Fruit fly (Drosophila melanogaster) whole organism, embryonic: ENCODE measurements around the gene CG10337.

Source experiments
- Antp ChIP-seq: fragments of 200-800 bp; sonication (Bioruptor generic); optimal IDR thresholded peaks from 3 replicates; lab custom pipeline; 2016; ENCODE audit warnings: missing biosample characterization, missing genetic modification characterization
- Bdp1 ChIP-seq: fragments of 200-800 bp; sonication (Bioruptor generic); optimal IDR thresholded peaks from 3 replicates; lab custom pipeline; 2016; ENCODE audit warnings: missing biosample characterization, missing genetic modification characterization
- CG10654 ChIP-seq: fragments of 200-800 bp; sonication (Bioruptor generic); optimal IDR thresholded peaks from 2 replicates; lab custom pipeline; 2016; ENCODE audit warnings: missing biosample characterization, missing genetic modification characterization
- CG12659 ChIP-seq: fragments of 200-800 bp; sonication (Bioruptor generic); optimal IDR thresholded peaks from 3 replicates; lab custom pipeline; 2017; ENCODE audit warnings: mild to moderate bottlenecking, missing biosample characterization, missing genetic modification reagents, missing genetic modification characterization
- CG14014 ChIP-seq: fragments of 200-800 bp; sonication (Bioruptor generic); IDR thresholded peaks from 2 replicates; pipeline ENCODE4 v1.3.6; 2022; ENCODE audit warnings: missing biosample characterization, missing genetic modification characterization
- CG17186 ChIP-seq: fragments of 200-800 bp; sonication (Bioruptor generic); optimal IDR thresholded peaks from 3 replicates; lab custom pipeline; 2017; ENCODE audit warnings: missing biosample characterization, missing genetic modification reagents, missing genetic modification characterization
- CG18476 ChIP-seq: fragments of 200-800 bp; sonication (Bioruptor generic); optimal IDR thresholded peaks from 2 replicates; lab custom pipeline; 2016; ENCODE audit warnings: missing biosample characterization, mild to moderate bottlenecking, missing genetic modification characterization
- CG3065 ChIP-seq: fragments of 200-800 bp; sonication (Bioruptor generic); optimal IDR thresholded peaks from 2 replicates; lab custom pipeline; 2016; ENCODE audit warnings: missing biosample characterization, missing genetic modification characterization
- CG32532 ChIP-seq: fragments of 200-800 bp; sonication (Bioruptor generic); IDR thresholded peaks from 2 replicates; pipeline ENCODE4 v1.3.6; 2022; ENCODE audit warnings: missing biosample characterization, missing genetic modification characterization
- CG4328 ChIP-seq: fragments of 200-800 bp; sonication (Bioruptor generic); optimal IDR thresholded peaks from 3 replicates; lab custom pipeline; 2017; ENCODE audit warnings: missing biosample characterization, missing genetic modification reagents, missing genetic modification characterization
- CG5180 ChIP-seq: fragments of 200-800 bp; sonication (Bioruptor generic); optimal IDR thresholded peaks from 3 replicates; lab custom pipeline; 2017; ENCODE audit warnings: missing biosample characterization, missing genetic modification characterization, mild to moderate bottlenecking, moderate library complexity, missing genetic modification reagents
- CG5245 ChIP-seq: fragments of 200-800 bp; sonication (Bioruptor generic); optimal IDR thresholded peaks from 3 replicates; lab custom pipeline; 2016; ENCODE audit warnings: missing biosample characterization, missing genetic modification characterization
- CG7372 ChIP-seq: fragments of 200-800 bp; sonication (Bioruptor generic); IDR thresholded peaks from 2 replicates; pipeline ENCODE4 v1.3.6; 2022; ENCODE audit warnings: missing biosample characterization, missing genetic modification characterization
- CG7786 ChIP-seq: fragments of 200-800 bp; sonication (Bioruptor generic); optimal IDR thresholded peaks from 2 replicates; lab custom pipeline; 2016; ENCODE audit warnings: missing biosample characterization, missing genetic modification characterization
- CG7928 ChIP-seq: fragments of 200-800 bp; sonication (Bioruptor generic); optimal IDR thresholded peaks from 2 replicates; lab custom pipeline; 2017; ENCODE audit warnings: missing biosample characterization, mild to moderate bottlenecking, missing genetic modification characterization
- CG8944 ChIP-seq: fragments of 200-800 bp; sonication (Bioruptor generic); optimal IDR thresholded peaks from 3 replicates; lab custom pipeline; 2016; ENCODE audit warnings: missing biosample characterization, missing genetic modification characterization
- CG9876 ChIP-seq: fragments of 200-800 bp; sonication (Bioruptor generic); optimal IDR thresholded peaks from 2 replicates; lab custom pipeline; 2016; ENCODE audit warnings: missing biosample characterization, missing genetic modification characterization
- Chrac-16 ChIP-seq: fragments of 200-800 bp; sonication (Bioruptor generic); optimal IDR thresholded peaks from 3 replicates; lab custom pipeline; 2016; ENCODE audit warnings: missing biosample characterization, missing genetic modification characterization
- Dfd ChIP-seq, 2 experiments: fragments of >200 bp; optimal IDR thresholded peaks; 2 replicates each; lab custom pipeline; 2017; ENCODE audit warnings: missing biosample characterization in 2 of 2, missing genetic modification characterization in 2 of 2
- Dip2 ChIP-seq: fragments of 200-800 bp; sonication (Bioruptor generic); IDR thresholded peaks from 2 replicates; pipeline ENCODE4 v1.3.6; 2022; ENCODE audit warnings: missing biosample characterization, missing genetic modification characterization
- Dp ChIP-seq: fragments of 200-800 bp; sonication (Bioruptor generic); optimal IDR thresholded peaks from 2 replicates; lab custom pipeline; 2018; ENCODE audit warnings: missing biosample characterization, mild to moderate bottlenecking, missing genetic modification characterization, moderate library complexity
- Dref ChIP-seq: fragments of 200-800 bp; sonication (Bioruptor generic); IDR thresholded peaks from 2 replicates; pipeline ENCODE4 v1.3.6; 2022; ENCODE audit warnings: missing biosample characterization, missing genetic modification characterization
- E2f2 ChIP-seq: fragments of 200-800 bp; sonication (Bioruptor generic); IDR thresholded peaks from 2 replicates; pipeline ENCODE4 v1.3.6; 2022; ENCODE audit warnings: missing biosample characterization, missing genetic modification characterization
- H2.0 ChIP-seq: fragments of 200-800 bp; sonication (Bioruptor generic); IDR thresholded peaks from 2 replicates; pipeline ENCODE4 v1.3.6; 2022; ENCODE audit warnings: missing biosample characterization, missing genetic modification characterization
- HLH4C ChIP-seq: fragments of 200-800 bp; sonication (Bioruptor generic); IDR thresholded peaks from 3 replicates; pipeline ENCODE4 v1.3.6; 2022; ENCODE audit warnings: missing biosample characterization, missing genetic modification characterization; ENCODE audit not compliant: partially characterized antibody
- Hand ChIP-seq: fragments of 200-800 bp; sonication (Bioruptor generic); optimal IDR thresholded peaks from 2 replicates; lab custom pipeline; 2017; ENCODE audit warnings: mild to moderate bottlenecking, missing biosample characterization, missing genetic modification reagents, missing genetic modification characterization
- MESR4 ChIP-seq: fragments of 200-800 bp; sonication (Bioruptor generic); optimal IDR thresholded peaks from 2 replicates; lab custom pipeline; 2018; ENCODE audit warnings: missing biosample characterization, mild to moderate bottlenecking, missing genetic modification characterization, moderate library complexity
- MTF-1 ChIP-seq: fragments of 200-800 bp; sonication (Bioruptor generic); optimal IDR thresholded peaks from 2 replicates; lab custom pipeline; 2018; ENCODE audit warnings: missing biosample characterization, mild to moderate bottlenecking, missing genetic modification characterization, borderline replicate concordance
- NC2α ChIP-seq: fragments of 200-800 bp; sonication (Bioruptor generic); optimal IDR thresholded peaks from 2 replicates; lab custom pipeline; 2016; ENCODE audit warnings: missing biosample characterization, missing genetic modification characterization
- NFAT ChIP-seq: fragments of 200-800 bp; sonication (Bioruptor generic); IDR thresholded peaks from 2 replicates; pipeline ENCODE4 v1.3.6; 2022; ENCODE audit warnings: missing biosample characterization, missing genetic modification characterization
- Opbp ChIP-seq: fragments of 200-800 bp; sonication (Bioruptor generic); IDR thresholded peaks from 3 replicates; pipeline ENCODE4 v1.3.6; 2022; ENCODE audit warnings: missing biosample characterization, missing genetic modification characterization; ENCODE audit not compliant: partially characterized antibody
- Optix ChIP-seq: fragments of 200-800 bp; sonication (Bioruptor generic); IDR thresholded peaks from 3 replicates; pipeline ENCODE4 v1.3.6; 2022; ENCODE audit warnings: missing biosample characterization, missing genetic modification characterization
- Ptx1 ChIP-seq: fragments of 200-800 bp; sonication (Bioruptor generic); IDR thresholded peaks from 2 replicates; pipeline ENCODE4 v1.3.6; 2022; ENCODE audit warnings: missing biosample characterization, missing genetic modification characterization
- Rfx ChIP-seq: fragments of 200-800 bp; sonication (Bioruptor generic); IDR thresholded peaks from 2 replicates; pipeline ENCODE4 v1.3.6; 2022; ENCODE audit warnings: missing biosample characterization, missing genetic modification characterization
- ase ChIP-seq: fragments of 200-800 bp; sonication (Bioruptor generic); IDR thresholded peaks from 3 replicates; pipeline ENCODE4 v1.3.6; 2022; ENCODE audit warnings: missing biosample characterization, missing genetic modification characterization
- br ChIP-seq: fragments of >200 bp; optimal IDR thresholded peaks from 2 replicates; lab custom pipeline; 2017
- bsh ChIP-seq, 2 experiments: fragments of 200-800 bp; sonication (Bioruptor generic); optimal IDR thresholded peaks; 2 replicates each; lab custom pipeline; 2017 to 2018; ENCODE audit warnings: mild to moderate bottlenecking in 2 of 2, missing biosample characterization in 2 of 2, missing genetic modification characterization in 2 of 2, moderate library complexity in 1 of 2
- cas ChIP-seq: fragments of 200-800 bp; sonication (Bioruptor generic); IDR thresholded peaks from 2 replicates; pipeline ENCODE4 v1.3.6; 2022; ENCODE audit warnings: missing biosample characterization, missing genetic modification characterization
- corto ChIP-seq: fragments of 200-800 bp; sonication (Bioruptor generic); optimal IDR thresholded peaks from 2 replicates; lab custom pipeline; 2016; ENCODE audit warnings: missing biosample characterization, mild to moderate bottlenecking, missing genetic modification characterization, moderate library complexity
- dan ChIP-seq: fragments of 200-800 bp; sonication (Bioruptor generic); IDR thresholded peaks from 2 replicates; pipeline ENCODE4 v1.3.6; 2022; ENCODE audit warnings: missing biosample characterization, missing genetic modification characterization
- danr ChIP-seq: fragments of 200-800 bp; sonication (Bioruptor generic); IDR thresholded peaks from 2 replicates; pipeline ENCODE4 v1.3.6; 2022; ENCODE audit warnings: missing biosample characterization, missing genetic modification characterization
- dati ChIP-seq: fragments of 200-800 bp; sonication (Bioruptor generic); IDR thresholded peaks from 2 replicates; pipeline ENCODE4 v1.3.6; 2022; ENCODE audit warnings: missing biosample characterization, missing genetic modification characterization
- dysf ChIP-seq: fragments of 200-800 bp; sonication (Bioruptor generic); IDR thresholded peaks from 3 replicates; pipeline ENCODE4 v1.3.6; 2022; ENCODE audit warnings: missing biosample characterization, missing genetic modification characterization
- gem ChIP-seq: fragments of 200-800 bp; sonication (Bioruptor generic); optimal IDR thresholded peaks from 2 replicates; lab custom pipeline; 2019; ENCODE audit warnings: missing biosample characterization, mild to moderate bottlenecking, missing genetic modification characterization, moderate library complexity
- gsb-n ChIP-seq: fragments of 200-800 bp; sonication (Bioruptor generic); optimal IDR thresholded peaks from 3 replicates; lab custom pipeline; 2018; ENCODE audit warnings: missing biosample characterization, mild to moderate bottlenecking, missing genetic modification characterization
- kay ChIP-seq: fragments of 200-800 bp; sonication (Bioruptor generic); optimal IDR thresholded peaks from 2 replicates; lab custom pipeline; 2016; ENCODE audit warnings: missing biosample characterization, missing genetic modification characterization
- ken ChIP-seq: fragments of 200-800 bp; sonication (Bioruptor generic); IDR thresholded peaks from 3 replicates; pipeline ENCODE4 v1.3.6; 2022; ENCODE audit warnings: missing biosample characterization, missing genetic modification characterization
- luna ChIP-seq: fragments of 200-800 bp; sonication (Bioruptor generic); optimal IDR thresholded peaks from 2 replicates; lab custom pipeline; 2016; ENCODE audit warnings: missing biosample characterization, missing genetic modification characterization
- nau ChIP-seq: fragments of 200-800 bp; sonication (Bioruptor generic); optimal IDR thresholded peaks from 3 replicates; lab custom pipeline; 2017; ENCODE audit warnings: missing biosample characterization, mild to moderate bottlenecking, missing genetic modification characterization, missing genetic modification reagents
- pfk ChIP-seq: fragments of 200-800 bp; sonication (Bioruptor generic); optimal IDR thresholded peaks from 2 replicates; lab custom pipeline; 2018; ENCODE audit warnings: missing biosample characterization, mild to moderate bottlenecking, missing genetic modification characterization, moderate library complexity
- slbo ChIP-seq: fragments of 200-800 bp; sonication (Bioruptor generic); IDR thresholded peaks from 2 replicates; pipeline ENCODE4 v1.3.6; 2022; ENCODE audit warnings: missing biosample characterization, missing genetic modification characterization
- ssp ChIP-seq: fragments of 200-800 bp; sonication (Bioruptor generic); IDR thresholded peaks from 2 replicates; pipeline ENCODE4 v1.3.6; 2022; ENCODE audit warnings: missing biosample characterization, missing genetic modification characterization

The CG10337 gene

DNA sequence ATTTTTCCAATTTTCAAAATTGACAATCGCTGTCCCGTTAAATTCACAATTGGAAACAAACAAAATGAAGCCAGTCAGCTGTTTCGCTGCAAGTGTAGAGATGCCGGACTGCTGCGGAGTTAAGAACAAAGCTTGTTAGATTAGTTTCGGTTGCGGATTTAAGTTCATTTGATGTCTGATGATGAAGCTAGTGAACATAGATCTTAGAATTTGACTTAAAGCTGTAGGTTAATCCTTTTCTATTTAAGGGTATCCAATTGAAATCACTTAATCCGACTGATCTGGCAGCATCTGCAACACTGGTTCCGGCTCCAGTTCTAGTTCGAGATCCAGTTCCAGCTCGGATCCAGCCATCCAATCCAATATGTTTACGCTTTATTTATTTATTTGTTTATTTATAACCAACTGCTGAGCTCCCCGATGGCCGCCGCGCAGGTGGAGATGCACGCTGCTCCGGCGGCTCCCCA lies 37.2 kb upstream of the CG10337 start, which contains the start of the genes PCNA2 and CG10366 (continued):
- peak in 1 of 2 experiments; percentile 60 for TF ChIP-seq bsh (GFP tag; optimal IDR thresholded peaks at IDR 0.05; lab: Kevin White, UChicago)
- TF ChIP-seq CG14014: no peak
- TF ChIP-seq pfk (GFP tag; lab: Kevin White, UChicago): no peak
- no peak for TF ChIP-seq br (lab: Kevin White, UChicago)
- TF ChIP-seq cas (GFP tag; lab: Robert Waterston, UW): no peak
- TF ChIP-seq Rfx (GFP tag; lab: Robert Waterston, UW): peak; percentile 79
- peak; percentile 49 for TF ChIP-seq kay
- TF ChIP-seq Bdp1 (GFP tag; lab: Kevin White, UChicago): peak; percentile 54
- TF ChIP-seq Dref (GFP tag; lab: Robert Waterston, UW): no peak
- no peak for TF ChIP-seq corto
- TF ChIP-seq Ptx1: peak; percentile 46; the same call in 1 of the 2 replicates
- no peak for TF ChIP-seq CG5180 (GFP tag; lab: Kevin White, UChicago)
- no peak for TF ChIP-seq HLH4C (GFP tag; lab: Robert Waterston, UW)
- no peak for TF ChIP-seq danr (GFP tag; lab: Robert Waterston, UW)
- TF ChIP-seq CG17186 (GFP tag; lab: Kevin White, UChicago): peak; percentile 71
- peak; percentile 21 for TF ChIP-seq NC2α (GFP tag; lab: Kevin White, UChicago)
- TF ChIP-seq CG8944 (GFP tag; lab: Kevin White, UChicago): peak; percentile 60
- TF ChIP-seq ase (GFP tag; lab: Robert Waterston, UW): no peak
- TF ChIP-seq CG7786 (GFP tag; lab: Kevin White, UChicago): peak; percentile 80
- peak; percentile 63; the same call in 1 of the 3 replicates for TF ChIP-seq ken (GFP tag; lab: Robert Waterston, UW)
- no peak for TF ChIP-seq Opbp
- TF ChIP-seq ssp (GFP tag; lab: Robert Waterston, UW): peak; percentile 27; the same call in 1 of the 2 replicates
- TF ChIP-seq dysf (GFP tag; lab: Robert Waterston, UW): peak; percentile 44; the same call in 2 of the 3 replicates
- peak; percentile 61 for TF ChIP-seq Dp (GFP tag; lab: Kevin White, UChicago)
- TF ChIP-seq Antp (GFP tag; lab: Kevin White, UChicago): peak; percentile 81
- TF ChIP-seq CG9876 (GFP tag; lab: Kevin White, UChicago): peak; percentile 70
- peak; percentile 57 for TF ChIP-seq MESR4
- peak; percentile 66 for TF ChIP-seq H2.0
- TF ChIP-seq MTF-1 (GFP tag; lab: Kevin White, UChicago): no peak
- peak; percentile 61 for TF ChIP-seq luna
- peak; percentile 78 for TF ChIP-seq gem (tag; lab: Kevin White, UChicago)
- peak; percentile 75 for TF ChIP-seq gsb-n (tag; lab: Kevin White, UChicago)
- TF ChIP-seq Dfd (GFP tag; optimal IDR thresholded peaks at IDR 0.05; lab: Kevin White, UChicago): no peak
- peak; percentile 52 for TF ChIP-seq CG3065 (GFP tag; lab: Kevin White, UChicago)
- TF ChIP-seq CG32532 (GFP tag; lab: Robert Waterston, UW): peak; percentile 64
- peak; percentile 70 for TF ChIP-seq CG7928
- peak; percentile 50 for TF ChIP-seq CG4328 (GFP tag; lab: Kevin White, UChicago)
- TF ChIP-seq CG18476: peak; percentile 54
- TF ChIP-seq E2f2 (GFP tag; lab: Robert Waterston, UW): peak; percentile 67
- peak; percentile 88 for TF ChIP-seq CG12659 (GFP tag; lab: Kevin White, UChicago)
- peak; percentile 52; the same call in 1 of the 2 replicates for TF ChIP-seq NFAT (GFP tag; lab: Robert Waterston, UW)
- TF ChIP-seq slbo (GFP tag; lab: Robert Waterston, UW): peak; percentile 77
- TF ChIP-seq CG5245 (GFP tag; lab: Kevin White, UChicago): peak; percentile 48
- peak; percentile 70 for TF ChIP-seq CG10654 (GFP tag; lab: Kevin White, UChicago)
- TF ChIP-seq nau (GFP tag; lab: Kevin White, UChicago): peak; percentile 29
- TF ChIP-seq Optix (GFP tag; lab: Robert Waterston, UW): no peak
- peak; percentile 75 for TF ChIP-seq Chrac-16 (GFP tag; lab: Kevin White, UChicago)
- no peak for TF ChIP-seq Hand (GFP tag; lab: Kevin White, UChicago)
- TF ChIP-seq CG7372 (GFP tag; lab: Robert Waterston, UW): peak; percentile 54; the same call in 1 of the 2 replicates
- no peak for TF ChIP-seq Dip2 (GFP tag; lab: Robert Waterston, UW)
- TF ChIP-seq dan: no peak
- no peak for TF ChIP-seq dati (GFP tag; lab: Robert Waterston, UW)
